Worm (Caenorhabditis elegans) whole organism, L1 larva: ENCODE measurements around the gene clec-183.
A peak's percentile ranks its signal among the peaks of the same experiment; 100 is the strongest.

Source experiments
- C16A3.4 ChIP-seq: fragments of 150-350 bp; optimal IDR thresholded peaks from 2 replicates; lab custom pipeline; 2014; ENCODE audit warnings: missing biosample characterization, missing genetic modification characterization
- C34B4.2 ChIP-seq: sonication (generic microtip); optimal IDR thresholded peaks from 2 replicates; lab custom pipeline; 2017; ENCODE audit warnings: mild to moderate bottlenecking, missing genetic modification characterization, missing compliant biosample characterization
- F16B12.6 ChIP-seq: fragments of 150-350 bp; optimal IDR thresholded peaks from 2 replicates; lab custom pipeline; 2014; ENCODE audit warnings: missing biosample characterization, missing genetic modification characterization
- aha-1 ChIP-seq: fragments of 150-350 bp; optimal IDR thresholded peaks from 2 replicates; lab custom pipeline; 2014; ENCODE audit warnings: missing biosample characterization, missing genetic modification characterization
- blmp-1 ChIP-seq: fragments of 150-350 bp; optimal IDR thresholded peaks from 2 replicates; lab custom pipeline; 2014; ENCODE audit warnings: missing biosample characterization, missing genetic modification characterization
- ceh-63 ChIP-seq: fragments of 200-800 bp; sonication (Bioruptor generic); optimal IDR thresholded peaks from 2 replicates; lab custom pipeline; 2018; ENCODE audit warnings: mild to moderate bottlenecking, missing genetic modification characterization, missing compliant biosample characterization
- ceh-8 ChIP-seq: fragments of 200-800 bp; sonication (Bioruptor generic); optimal IDR thresholded peaks from 2 replicates; lab custom pipeline; 2018; ENCODE audit warnings: mild to moderate bottlenecking, missing genetic modification characterization, moderate library complexity, missing compliant biosample characterization
- ceh-82 ChIP-seq, 3 experiments: fragments of 150-350 bp in 1 of 3; sonication (generic microtip) in 2 of 3; optimal IDR thresholded peaks; 2 replicates each; lab custom pipeline; 2014 to 2017; ENCODE audit warnings: missing biosample characterization in 3 of 3, missing genetic modification characterization in 3 of 3
- ceh-90 ChIP-seq: sonication (generic microtip); optimal IDR thresholded peaks from 2 replicates; lab custom pipeline; 2016; ENCODE audit warnings: missing genetic modification characterization, missing compliant biosample characterization
- ces-1 ChIP-seq: fragments of 150-350 bp; optimal IDR thresholded peaks from 2 replicates; lab custom pipeline; 2014; ENCODE audit warnings: missing biosample characterization, missing genetic modification reagents, missing genetic modification characterization
- efl-1 ChIP-seq, 4 experiments: fragments of 150-350 bp; optimal IDR thresholded peaks in 3 of 4; peaks in 1 of 4; 1 replicate in 1 of 4; 2 replicates in 3 of 4; lab custom pipeline; 2014; ENCODE audit warnings: missing biosample characterization in 2 of 4, missing genetic modification characterization in 2 of 4, missing genetic modification reagents in 2 of 4
- efl-3 ChIP-seq: fragments of 200-800 bp; sonication (Bioruptor generic); optimal IDR thresholded peaks from 2 replicates; lab custom pipeline; 2018; ENCODE audit warnings: mild to moderate bottlenecking, missing genetic modification characterization, missing compliant biosample characterization
- egl-27 ChIP-seq, 2 experiments: fragments of 150-350 bp in 1 of 2; sonication (generic microtip); optimal IDR thresholded peaks; 3 replicates each; lab custom pipeline; 2017 to 2018; ENCODE audit warnings: missing biosample characterization in 2 of 2, missing genetic modification characterization in 2 of 2, missing genetic modification reagents in 2 of 2
- elt-2 ChIP-seq: sonication (generic microtip); optimal IDR thresholded peaks from 2 replicates; lab custom pipeline; 2016; ENCODE audit warnings: missing genetic modification characterization, mild to moderate bottlenecking, inconsistent platforms, missing compliant biosample characterization, missing genetic modification reagents
- elt-3 ChIP-seq, 6 experiments: fragments of 150-350 bp in 1 of 6; sonication (generic microtip); optimal IDR thresholded peaks; 2 replicates each; lab custom pipeline; 2017 to 2018; ENCODE audit warnings: missing biosample characterization in 6 of 6, missing genetic modification characterization in 6 of 6, inconsistent platforms in 1 of 6
- fkh-10 ChIP-seq: sonication (generic microtip); optimal IDR thresholded peaks from 2 replicates; lab custom pipeline; 2017; ENCODE audit warnings: missing biosample characterization, missing genetic modification reagents, missing genetic modification characterization
- fkh-8 ChIP-seq: sonication (generic microtip); optimal IDR thresholded peaks from 2 replicates; lab custom pipeline; 2016; ENCODE audit warnings: mild to moderate bottlenecking, missing genetic modification characterization, missing compliant biosample characterization
- fos-1 ChIP-seq: fragments of 150-350 bp; optimal IDR thresholded peaks from 2 replicates; lab custom pipeline; 2014; ENCODE audit warnings: missing biosample characterization, missing genetic modification characterization
- hlh-17 ChIP-seq: fragments of 200-800 bp; sonication (Bioruptor generic); optimal IDR thresholded peaks from 2 replicates; lab custom pipeline; 2018; ENCODE audit warnings: missing genetic modification characterization, mild to moderate bottlenecking, missing compliant biosample characterization, moderate library complexity, borderline replicate concordance
- hlh-4 ChIP-seq: sonication (generic microtip); optimal IDR thresholded peaks from 2 replicates; lab custom pipeline; 2016; ENCODE audit warnings: mild to moderate bottlenecking, missing genetic modification characterization, missing compliant biosample characterization
- hpl-2 ChIP-seq: fragments of 150-350 bp; optimal IDR thresholded peaks from 2 replicates; lab custom pipeline; 2014; ENCODE audit warnings: missing biosample characterization, missing genetic modification reagents, missing genetic modification characterization
- jun-1 ChIP-seq: fragments of 150-350 bp; optimal IDR thresholded peaks from 2 replicates; lab custom pipeline; 2014; ENCODE audit warnings: missing biosample characterization, missing genetic modification reagents, missing genetic modification characterization
- lin-15B ChIP-seq: fragments of 150-350 bp; sonication (generic microtip); optimal IDR thresholded peaks from 3 replicates; lab custom pipeline; 2014; ENCODE audit warnings: missing biosample characterization, missing genetic modification characterization
- lin-35 ChIP-seq, 2 experiments: fragments of 150-350 bp; optimal IDR thresholded peaks; 2 replicates each; lab custom pipeline; 2014; ENCODE audit warnings: missing biosample characterization in 2 of 2, missing genetic modification characterization in 2 of 2, missing genetic modification reagents in 2 of 2
- lsy-2 ChIP-seq, 2 experiments: fragments of 150-350 bp; optimal IDR thresholded peaks; 2 replicates each; lab custom pipeline; 2014; ENCODE audit warnings: missing biosample characterization in 2 of 2, missing genetic modification characterization in 2 of 2
- mab-9 ChIP-seq: fragments of 200-800 bp; sonication (Bioruptor generic); IDR thresholded peaks from 2 replicates; pipeline ENCODE4 v1.3.6; 2022; ENCODE audit warnings: missing genetic modification reagents, missing genetic modification characterization, missing compliant biosample characterization
- mdl-1 ChIP-seq, 2 experiments: fragments of 150-350 bp; optimal IDR thresholded peaks; 2 replicates each; lab custom pipeline; 2014 to 2017; ENCODE audit warnings: missing biosample characterization in 2 of 2, missing genetic modification characterization in 2 of 2, inconsistent platforms in 1 of 2
- mep-1 ChIP-seq: fragments of 150-350 bp; optimal IDR thresholded peaks from 2 replicates; lab custom pipeline; 2014; ENCODE audit warnings: missing biosample characterization, missing genetic modification characterization
- nhr-11 ChIP-seq: fragments of 150-350 bp; optimal IDR thresholded peaks from 2 replicates; lab custom pipeline; 2014; ENCODE audit warnings: missing biosample characterization, missing genetic modification characterization
- nhr-19 ChIP-seq: fragments of 200-800 bp; sonication (Bioruptor generic); conservative IDR thresholded peaks from 2 replicates; pipeline ENCODE4 v1.3.6; 2022; ENCODE audit warnings: missing genetic modification characterization, missing compliant biosample characterization
- nhr-28 ChIP-seq: fragments of 150-350 bp; optimal IDR thresholded peaks from 2 replicates; lab custom pipeline; 2014; ENCODE audit warnings: missing biosample characterization, missing genetic modification characterization
- nhr-47 ChIP-seq: sonication (generic microtip); optimal IDR thresholded peaks from 2 replicates; lab custom pipeline; 2016; ENCODE audit warnings: mild to moderate bottlenecking, missing genetic modification characterization, moderate library complexity, missing compliant biosample characterization
- nhr-76 ChIP-seq: sonication (generic microtip); optimal IDR thresholded peaks from 2 replicates; lab custom pipeline; 2017; ENCODE audit warnings: missing biosample characterization, missing genetic modification characterization
- nhr-77 ChIP-seq: fragments of 150-350 bp; optimal IDR thresholded peaks from 2 replicates; lab custom pipeline; 2014; ENCODE audit warnings: missing biosample characterization, missing genetic modification characterization
- nhr-84 ChIP-seq: sonication (generic microtip); optimal IDR thresholded peaks from 2 replicates; lab custom pipeline; 2017; ENCODE audit warnings: missing biosample characterization, missing genetic modification characterization
- nhr-90 ChIP-seq: sonication (generic microtip); optimal IDR thresholded peaks from 2 replicates; lab custom pipeline; 2016; ENCODE audit warnings: mild to moderate bottlenecking, missing genetic modification characterization, missing compliant biosample characterization; ENCODE audit not compliant: poor library complexity
- pag-3 ChIP-seq: sonication (generic microtip); optimal IDR thresholded peaks from 2 replicates; lab custom pipeline; 2017; ENCODE audit warnings: missing genetic modification characterization, mild to moderate bottlenecking, missing compliant biosample characterization, antibody characterized with exemption, borderline replicate concordance; ENCODE audit not compliant: insufficient read depth
- pax-3 ChIP-seq: fragments of 200-800 bp; sonication (Bioruptor generic); optimal IDR thresholded peaks from 2 replicates; lab custom pipeline; 2018; ENCODE audit warnings: mild to moderate bottlenecking, missing genetic modification characterization, moderate library complexity, missing compliant biosample characterization
- pqm-1 ChIP-seq: sonication (generic microtip); optimal IDR thresholded peaks from 3 replicates; lab custom pipeline; 2017; ENCODE audit warnings: missing biosample characterization, missing genetic modification characterization
- snpc-4 ChIP-seq: fragments of 150-350 bp; optimal IDR thresholded peaks from 2 replicates; lab custom pipeline; 2014; ENCODE audit warnings: missing biosample characterization, missing genetic modification characterization
- snu-23 ChIP-seq: sonication (generic microtip); optimal IDR thresholded peaks from 2 replicates; lab custom pipeline; 2016; ENCODE audit warnings: missing genetic modification characterization, missing compliant biosample characterization
- sptf-1 ChIP-seq: fragments of 150-350 bp; optimal IDR thresholded peaks from 2 replicates; lab custom pipeline; 2014; ENCODE audit warnings: missing biosample characterization, missing genetic modification characterization
- swsn-7 ChIP-seq: sonication (generic microtip); optimal IDR thresholded peaks from 2 replicates; lab custom pipeline; 2016; ENCODE audit warnings: missing genetic modification characterization, missing compliant biosample characterization
- tbx-2 ChIP-seq: sonication (generic microtip); optimal IDR thresholded peaks from 2 replicates; lab custom pipeline; 2016; ENCODE audit warnings: missing genetic modification characterization, missing compliant biosample characterization
- tlp-1 ChIP-seq: fragments of 150-350 bp; optimal IDR thresholded peaks from 2 replicates; lab custom pipeline; 2014; ENCODE audit warnings: missing biosample characterization, missing genetic modification characterization
- unc-130 ChIP-seq: fragments of 150-350 bp; optimal IDR thresholded peaks from 2 replicates; lab custom pipeline; 2017; ENCODE audit warnings: missing biosample characterization, missing genetic modification characterization, inconsistent platforms
- unc-30 ChIP-seq: sonication (generic microtip); optimal IDR thresholded peaks from 2 replicates; lab custom pipeline; 2017; ENCODE audit warnings: missing biosample characterization, missing genetic modification characterization
- unc-62 ChIP-seq: fragments of 150-350 bp; optimal IDR thresholded peaks from 2 replicates; lab custom pipeline; 2014; ENCODE audit warnings: missing biosample characterization, missing genetic modification reagents, missing genetic modification characterization
- vab-15 ChIP-seq: sonication (generic microtip); optimal IDR thresholded peaks from 2 replicates; lab custom pipeline; 2017; ENCODE audit warnings: missing genotype, mild to moderate bottlenecking, missing genetic modification characterization, missing compliant biosample characterization
- zag-1 ChIP-seq: fragments of 150-350 bp; optimal IDR thresholded peaks from 2 replicates; lab custom pipeline; 2014; ENCODE audit warnings: missing biosample characterization, missing genetic modification characterization
- ztf-11 ChIP-seq, 2 experiments: sonication (generic microtip); optimal IDR thresholded peaks; 2 replicates each; lab custom pipeline; 2016 to 2017; ENCODE audit warnings: missing genetic modification characterization in 2 of 2, missing biosample characterization in 1 of 2, missing compliant biosample characterization in 1 of 2

The clec-183 gene

DNA sequence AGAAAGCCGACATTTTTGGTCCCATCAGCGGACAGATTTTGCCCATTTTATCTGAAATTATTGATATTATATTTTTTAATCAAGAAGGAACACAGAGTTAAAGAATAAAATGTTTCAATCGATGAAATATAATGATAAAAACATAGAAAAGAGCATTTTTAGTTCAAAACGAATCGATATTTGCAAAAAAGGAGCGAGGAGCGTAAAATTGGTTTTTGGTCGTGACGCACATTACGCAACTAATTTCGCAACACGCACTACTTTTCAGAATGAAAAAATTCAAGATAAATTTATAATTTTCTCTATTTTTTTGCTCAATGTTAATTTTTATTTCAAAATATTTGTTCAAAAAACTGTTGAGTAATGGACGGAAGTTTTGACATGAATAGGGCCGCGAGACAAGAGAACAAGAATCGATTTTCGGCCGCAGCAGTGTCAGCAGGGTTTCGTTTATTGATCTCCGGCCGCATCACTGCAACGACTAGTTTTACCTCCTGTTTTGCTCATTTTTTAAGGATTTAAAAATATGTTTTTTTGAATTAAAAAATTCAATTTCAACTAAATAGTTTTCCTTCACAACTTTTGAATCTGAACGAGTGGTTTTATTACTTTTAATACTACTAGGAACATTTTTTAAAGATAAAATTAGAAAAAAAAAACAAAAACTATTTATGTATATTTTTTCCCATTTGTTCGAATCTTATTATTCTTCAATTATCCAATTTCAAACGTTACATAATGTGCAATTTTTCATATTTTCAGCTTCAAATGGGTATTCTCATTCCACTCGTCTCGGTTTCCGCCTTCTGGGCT, 6.6 kb upstream of the clec-183 start, which contains the start of the genes F49C12.12 and vha-17 (continued):
- TF ChIP-seq nhr-77 (tag; lab: Kevin White, UChicago) (no peak), fkh-8 (tag; lab: Kevin White, UChicago) (no peak), lin-15B (tag; lab: Kevin White, UChicago) (no peak), unc-62 (no peak), snpc-4 (tag; lab: Kevin White, UChicago) (no peak), elt-2 (tag; lab: Kevin White, UChicago) (no peak), fos-1 (tag; lab: Kevin White, UChicago) (no peak), F16B12.6 (no peak), swsn-7 (tag; lab: Kevin White, UChicago) (peak; percentile 16), lin-35 (GFP tag; optimal IDR thresholded peaks at IDR 0.05; lab: Kevin White, UChicago) (peak; percentile 8 to 47), egl-27 (tag; optimal IDR thresholded peaks at IDR 0.05; lab: Kevin White, UChicago) (no peak), sptf-1 (tag; lab: Kevin White, UChicago) (no peak), nhr-19 (GFP tag; lab: Robert Waterston, UW) (0 out of 2 replicates have a peak, but pooled peaks have one; percentile 6), nhr-76 (no peak), aha-1 (tag; lab: Kevin White, UChicago) (no peak), fkh-10 (GFP tag; lab: Kevin White, UChicago) (no peak), ceh-82 (tag; optimal IDR thresholded peaks at IDR 0.05; lab: Kevin White, UChicago) (peak in 1 of 3 experiments; percentile 14), pqm-1 (tag; lab: Kevin White, UChicago) (no peak), nhr-28 (tag; lab: Kevin White, UChicago) (no peak), tlp-1 (tag; lab: Kevin White, UChicago) (no peak), blmp-1 (peak; percentile 26), vab-15 (tag; lab: Kevin White, UChicago) (no peak), ceh-63 (GFP tag; lab: Kevin White, UChicago) (no peak), efl-1 (optimal IDR thresholded peaks at IDR 0.05; lab: Kevin White, UChicago) (peak; percentile 10 to 42), efl-1 (GFP tag; optimal IDR thresholded peaks at IDR 0.05 in 1 of 2; lab: Kevin White, UChicago) (peak; percentile 27 to 34), nhr-47 (tag; lab: Kevin White, UChicago) (peak; percentile 31), efl-3 (GFP tag; lab: Kevin White, UChicago) (no peak), mdl-1 (tag; optimal IDR thresholded peaks at IDR 0.05; lab: Kevin White, UChicago) (no peak), mep-1 (tag; lab: Kevin White, UChicago) (no peak), lsy-2 (tag; optimal IDR thresholded peaks at IDR 0.05; lab: Kevin White, UChicago) (peak in 1 of 2 experiments; percentile 52), pag-3 (tag; lab: Kevin White, UChicago) (no peak), elt-3 (tag; optimal IDR thresholded peaks at IDR 0.05; lab: Kevin White, UChicago) (no peak), mab-9 (GFP tag; lab: Robert Waterston, UW) (no peak), C16A3.4 (no peak), nhr-84 (tag; lab: Kevin White, UChicago) (no peak), snu-23 (GFP tag; lab: Kevin White, UChicago) (peak; percentile 68), ztf-11 (tag; optimal IDR thresholded peaks at IDR 0.05; lab: Kevin White, UChicago) (no peak), hpl-2 (GFP tag; lab: Kevin White, UChicago) (no peak), hlh-4 (no peak), nhr-11 (tag; lab: Kevin White, UChicago) (no peak), tbx-2 (tag; lab: Kevin White, UChicago) (peak; percentile 16), nhr-90 (tag; lab: Kevin White, UChicago) (no peak), pax-3 (tag; lab: Kevin White, UChicago) (no peak), hlh-17 (no peak), jun-1 (tag; lab: Kevin White, UChicago) (no peak), ces-1 (no peak), C34B4.2 (tag; lab: Kevin White, UChicago) (no peak), ceh-90 (tag; lab: Kevin White, UChicago) (no peak), unc-30 (no peak), zag-1 (tag; lab: Kevin White, UChicago) (no peak), ceh-8 (GFP tag; lab: Kevin White, UChicago) (no peak), unc-130 (no peak)
